Worm (Caenorhabditis elegans) whole organism, L4 larva: ENCODE results near the gene scl-27.

ENCODE experiments used
- F10B5.3 ChIP-seq: sonication (generic microtip); optimal IDR thresholded peaks from 2 replicates; lab custom pipeline; 2016; ENCODE audit warnings: mild to moderate bottlenecking, missing genetic modification characterization, missing compliant biosample characterization
- aha-1 ChIP-seq: fragments of 150-350 bp; peaks from one replicate; lab custom pipeline; 2014; ENCODE audit warnings: missing biosample characterization, missing genetic modification characterization
- aly-2 ChIP-seq: sonication (generic microtip); optimal IDR thresholded peaks from 2 replicates; lab custom pipeline; 2018; ENCODE audit warnings: missing biosample characterization, missing genetic modification characterization
- attf-4 ChIP-seq: sonication (generic microtip); optimal IDR thresholded peaks from 3 replicates; lab custom pipeline; 2017; ENCODE audit warnings: missing biosample characterization, missing genetic modification characterization
- ceh-44 ChIP-seq: fragments of 200-800 bp; sonication (Bioruptor generic); IDR thresholded peaks from 2 replicates; pipeline ENCODE4 v1.3.6; 2022; ENCODE audit warnings: missing genetic modification reagents, missing genetic modification characterization, missing compliant biosample characterization
- cey-2 ChIP-seq: sonication (generic microtip); optimal IDR thresholded peaks from 3 replicates; lab custom pipeline; 2017; ENCODE audit warnings: missing genetic modification characterization, mild to moderate bottlenecking, missing compliant biosample characterization, antibody characterized with exemption, borderline replicate concordance; ENCODE audit not compliant: insufficient read depth
- ctbp-1 ChIP-seq: fragments of 200-800 bp; sonication (Bioruptor generic); IDR thresholded peaks from 2 replicates; pipeline ENCODE4 v1.3.6; 2022; ENCODE audit warnings: missing genetic modification reagents, missing genetic modification characterization, missing compliant biosample characterization
- daf-12 ChIP-seq: fragments of 150-350 bp; optimal IDR thresholded peaks from 2 replicates; lab custom pipeline; 2014; ENCODE audit warnings: missing biosample characterization, missing genetic modification reagents, missing genetic modification characterization
- daf-16 ChIP-seq, 3 experiments: sonication (generic microtip); optimal IDR thresholded peaks; 2 replicates each; lab custom pipeline; 2016 to 2017; ENCODE audit warnings: missing genetic modification characterization in 3 of 3, missing genetic modification reagents in 3 of 3, mild to moderate bottlenecking in 2 of 3, missing compliant biosample characterization in 2 of 3, missing biosample characterization in 1 of 3, moderate library complexity in 1 of 3
- dmd-6 ChIP-seq: fragments of 200-800 bp; sonication (Bioruptor generic); IDR thresholded peaks from 2 replicates; pipeline ENCODE4 v1.3.6; 2022; ENCODE audit warnings: missing genetic modification reagents, missing genetic modification characterization, missing compliant biosample characterization
- dmd-9 ChIP-seq: fragments of 200-800 bp; sonication (Bioruptor generic); IDR thresholded peaks from 2 replicates; pipeline ENCODE4 v1.3.6; 2022; ENCODE audit warnings: missing genetic modification reagents, missing genetic modification characterization, missing compliant biosample characterization
- dve-1 ChIP-seq: sonication (generic microtip); optimal IDR thresholded peaks from 2 replicates; lab custom pipeline; 2017; ENCODE audit warnings: antibody characterized with exemption, mild to moderate bottlenecking, missing genetic modification characterization, missing compliant biosample characterization; ENCODE audit not compliant: insufficient read depth
- egl-43 ChIP-seq: fragments of 200-800 bp; sonication (Bioruptor generic); IDR thresholded peaks from 2 replicates; pipeline ENCODE4 v1.3.6; 2022; ENCODE audit warnings: missing genetic modification reagents, missing genetic modification characterization, missing compliant biosample characterization
- fos-1 ChIP-seq: fragments of 150-350 bp; optimal IDR thresholded peaks from 2 replicates; lab custom pipeline; 2014; ENCODE audit warnings: missing biosample characterization, missing genetic modification characterization
- hif-1 ChIP-seq, 2 experiments: sonication (generic microtip); optimal IDR thresholded peaks; 2 replicates each; lab custom pipeline; 2016 to 2017; ENCODE audit warnings: missing compliant biosample characterization in 2 of 2, missing genetic modification characterization in 2 of 2, missing genetic modification reagents in 2 of 2, missing genotype in 2 of 2, mild to moderate bottlenecking in 1 of 2
- hlh-11 ChIP-seq: fragments of 200-800 bp; sonication (Bioruptor generic); optimal IDR thresholded peaks from 2 replicates; lab custom pipeline; 2018; ENCODE audit warnings: mild to moderate bottlenecking, missing genetic modification characterization, missing compliant biosample characterization
- hlh-30 ChIP-seq: sonication (generic microtip); optimal IDR thresholded peaks from 2 replicates; lab custom pipeline; 2017; ENCODE audit warnings: antibody characterized with exemption, mild to moderate bottlenecking, missing genetic modification characterization, missing compliant biosample characterization; ENCODE audit not compliant: insufficient read depth
- lim-7 ChIP-seq: fragments of 200-800 bp; sonication (Bioruptor generic); IDR thresholded peaks from 2 replicates; pipeline ENCODE4 v1.3.6; 2022; ENCODE audit warnings: missing genetic modification characterization, missing compliant biosample characterization
- lin-13 ChIP-seq: fragments of 150-350 bp; optimal IDR thresholded peaks from 2 replicates; lab custom pipeline; 2014; ENCODE audit warnings: missing biosample characterization, missing genetic modification reagents, missing genetic modification characterization
- lsy-2 ChIP-seq, 2 experiments: fragments of 150-350 bp in 1 of 2; sonication (generic microtip) in 1 of 2; optimal IDR thresholded peaks; 2 replicates each; lab custom pipeline; 2014 to 2017; ENCODE audit warnings: missing biosample characterization in 2 of 2, missing genetic modification characterization in 2 of 2
- mdl-1 ChIP-seq, 2 experiments: fragments of 150-350 bp in 1 of 2; sonication (generic microtip) in 1 of 2; optimal IDR thresholded peaks; 2 replicates each; lab custom pipeline; 2014 to 2017; ENCODE audit warnings: missing biosample characterization in 2 of 2, missing genetic modification characterization in 2 of 2
- mxl-3 ChIP-seq: fragments of 200-800 bp; sonication (Bioruptor generic); optimal IDR thresholded peaks from 2 replicates; lab custom pipeline; 2018; ENCODE audit warnings: mild to moderate bottlenecking, missing genetic modification characterization, missing compliant biosample characterization
- nhr-10 ChIP-seq: fragments of 150-350 bp; optimal IDR thresholded peaks from 2 replicates; lab custom pipeline; 2014; ENCODE audit warnings: missing biosample characterization, missing genetic modification characterization
- nhr-237 ChIP-seq: sonication (generic microtip); optimal IDR thresholded peaks from 2 replicates; lab custom pipeline; 2017; ENCODE audit warnings: missing biosample characterization, missing genetic modification characterization
- nhr-25 ChIP-seq: sonication (generic microtip); optimal IDR thresholded peaks from 2 replicates; lab custom pipeline; 2017; ENCODE audit warnings: missing genetic modification characterization, mild to moderate bottlenecking, missing compliant biosample characterization, antibody characterized with exemption, moderate library complexity, borderline replicate concordance; ENCODE audit not compliant: insufficient read depth
- nhr-28 ChIP-seq: fragments of 150-350 bp; optimal IDR thresholded peaks from 2 replicates; lab custom pipeline; 2014; ENCODE audit warnings: missing biosample characterization, missing genetic modification characterization
- nhr-41 ChIP-seq: fragments of 200-800 bp; sonication (Bioruptor generic); IDR thresholded peaks from 2 replicates; pipeline ENCODE4 v1.3.6; 2022; ENCODE audit warnings: missing genetic modification reagents, missing genetic modification characterization, missing compliant biosample characterization
- nhr-48 ChIP-seq: sonication (generic microtip); optimal IDR thresholded peaks from 2 replicates; lab custom pipeline; 2016; ENCODE audit warnings: mild to moderate bottlenecking, missing genetic modification characterization, missing compliant biosample characterization
- nhr-6 ChIP-seq: fragments of 150-350 bp; optimal IDR thresholded peaks from 2 replicates; lab custom pipeline; 2014; ENCODE audit warnings: missing biosample characterization, missing genetic modification characterization
- nhr-76 ChIP-seq: fragments of 150-350 bp; optimal IDR thresholded peaks from 2 replicates; lab custom pipeline; 2014; ENCODE audit warnings: missing biosample characterization, missing genetic modification characterization
- pqm-1 ChIP-seq: sonication (generic microtip); optimal IDR thresholded peaks from 2 replicates; lab custom pipeline; 2017; ENCODE audit warnings: missing biosample characterization, missing genetic modification characterization
- set-16 ChIP-seq: fragments of 200-800 bp; sonication (Bioruptor generic); IDR thresholded peaks from 2 replicates; pipeline ENCODE4 v1.3.6; 2022; ENCODE audit warnings: missing genetic modification reagents, missing genetic modification characterization, missing compliant biosample characterization
- snpc-4 ChIP-seq: fragments of 150-350 bp; optimal IDR thresholded peaks from 2 replicates; lab custom pipeline; 2014; ENCODE audit warnings: missing biosample characterization, missing genetic modification characterization
- tag-97 ChIP-seq: fragments of 200-800 bp; sonication (Bioruptor generic); IDR thresholded peaks from 2 replicates; pipeline ENCODE4 v1.3.6; 2022; ENCODE audit warnings: missing genetic modification characterization, missing compliant biosample characterization
- tra-1 ChIP-seq: fragments of 200-800 bp; sonication (Bioruptor generic); IDR thresholded peaks from 2 replicates; pipeline ENCODE4 v1.3.6; 2022; ENCODE audit warnings: missing genetic modification reagents, missing genetic modification characterization, missing compliant biosample characterization
- unc-130 ChIP-seq: sonication (generic microtip); optimal IDR thresholded peaks from 2 replicates; lab custom pipeline; 2016; ENCODE audit warnings: missing genetic modification reagents, missing genetic modification characterization, missing compliant biosample characterization
- unc-39 ChIP-seq: sonication (generic microtip); optimal IDR thresholded peaks from 2 replicates; lab custom pipeline; 2017; ENCODE audit warnings: missing biosample characterization, missing genetic modification characterization
- unc-62 ChIP-seq, 3 experiments: fragments of 150-350 bp in 1 of 3; sonication (generic microtip); optimal IDR thresholded peaks in 2 of 3; peaks in 1 of 3; 1 replicate in 1 of 3; 2 replicates in 2 of 3; lab custom pipeline; 2014 to 2017; ENCODE audit warnings: missing biosample characterization in 3 of 3, missing genetic modification characterization in 3 of 3, missing genetic modification reagents in 3 of 3, missing genotype in 1 of 3
- zip-11 ChIP-seq: fragments of 200-800 bp; sonication (Bioruptor generic); IDR thresholded peaks from 2 replicates; pipeline ENCODE4 v1.3.6; 2022; ENCODE audit warnings: missing genetic modification characterization, missing compliant biosample characterization
- zip-2 ChIP-seq: fragments of 150-350 bp; optimal IDR thresholded peaks from 2 replicates; lab custom pipeline; 2014; ENCODE audit warnings: missing biosample characterization, missing genetic modification characterization

Gene scl-27

DNA sequence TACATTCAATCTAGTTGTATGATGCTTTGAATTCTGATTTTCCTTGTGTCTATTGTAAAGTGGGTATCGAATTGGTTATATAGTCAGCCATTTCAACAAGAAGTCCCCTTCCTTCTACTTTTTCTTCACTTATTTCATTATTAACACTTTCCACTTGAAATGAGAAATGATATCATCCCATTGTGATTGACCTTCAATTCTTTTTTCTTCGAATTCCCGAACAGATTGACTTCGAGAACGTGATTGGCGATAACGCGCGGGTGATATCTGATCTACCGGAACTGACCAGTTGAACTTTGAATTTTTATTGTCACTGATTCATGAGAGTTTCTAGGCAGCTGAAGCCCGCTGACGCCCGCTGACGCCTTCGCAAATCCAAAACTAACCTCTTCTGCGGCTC, 21.6 kb upstream of the scl-27 start:
- TF ChIP-seq dmd-6: peak; percentile 31
- TF ChIP-seq hlh-11: peak; percentile 14
- peak; percentile 29 for TF ChIP-seq hlh-30 (tag; lab: Kevin White, UChicago)
- peak; percentile 31 for TF ChIP-seq nhr-48 (tag; lab: Kevin White, UChicago)
- TF ChIP-seq mdl-1 (tag; optimal IDR thresholded peaks at IDR 0.05; lab: Kevin White, UChicago): peak in 1 of 2 experiments; percentile 22
- peak; percentile 63 for TF ChIP-seq nhr-28 (tag; lab: Kevin White, UChicago)
- peak; percentile 19 for TF ChIP-seq mxl-3
- no peak for TF ChIP-seq daf-12 (tag; lab: Kevin White, UChicago)
- TF ChIP-seq tra-1 (GFP tag; lab: Robert Waterston, UW): 0 out of 2 replicates have a peak, but pooled peaks have one; percentile 28
- TF ChIP-seq unc-39: no peak
- TF ChIP-seq, all 104 proteins: peak for 8

DNA sequence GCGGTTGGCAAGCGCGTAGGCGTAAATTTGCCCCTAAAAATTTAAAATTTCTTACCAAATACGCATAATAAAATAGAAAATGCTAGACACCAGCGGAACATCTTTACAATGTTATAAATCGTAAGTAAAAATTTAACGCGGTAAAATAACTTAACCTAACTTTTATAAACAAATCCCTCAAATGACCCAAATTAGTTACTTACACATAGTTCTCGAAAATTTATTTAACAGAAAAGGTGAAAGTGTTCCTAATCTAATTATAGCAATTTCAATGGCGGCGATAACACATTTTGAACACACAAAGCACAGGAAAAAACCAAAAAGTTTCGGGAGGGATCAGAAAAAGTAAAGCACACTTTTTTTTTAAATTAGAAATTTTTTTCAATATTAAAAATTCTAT, 19.6 kb upstream of the scl-27 start, which contains the start of gene mltn-8:
Gene mltn-8, minus strand, starts transcription at position 101 of the 400 bp plus-strand sequence.
- no peak for TF ChIP-seq attf-4 (tag; lab: Kevin White, UChicago)
- TF ChIP-seq snpc-4 (tag; lab: Kevin White, UChicago): no peak
- TF ChIP-seq tag-97 (GFP tag; lab: Robert Waterston, UW): no peak
- TF ChIP-seq nhr-6 (tag; lab: Kevin White, UChicago): no peak
- TF ChIP-seq set-16 (GFP tag; lab: Robert Waterston, UW): no peak
- no peak for TF ChIP-seq nhr-41 (GFP tag; lab: Robert Waterston, UW)
- TF ChIP-seq tra-1 (GFP tag; lab: Robert Waterston, UW): no peak
- TF ChIP-seq fos-1: no peak
- TF ChIP-seq ceh-44 (GFP tag; lab: Robert Waterston, UW): no peak
- no peak for TF ChIP-seq F10B5.3 (tag; lab: Kevin White, UChicago)
- no peak for TF ChIP-seq dmd-9 (GFP tag; lab: Robert Waterston, UW)
- TF ChIP-seq lim-7 (GFP tag; lab: Robert Waterston, UW): no peak
- TF ChIP-seq ctbp-1: no peak
- TF ChIP-seq hif-1 (tag; optimal IDR thresholded peaks at IDR 0.05; lab: Kevin White, UChicago): no peak
- no peak for TF ChIP-seq nhr-76 (tag; lab: Kevin White, UChicago)
- TF ChIP-seq nhr-237: no peak

DNA sequence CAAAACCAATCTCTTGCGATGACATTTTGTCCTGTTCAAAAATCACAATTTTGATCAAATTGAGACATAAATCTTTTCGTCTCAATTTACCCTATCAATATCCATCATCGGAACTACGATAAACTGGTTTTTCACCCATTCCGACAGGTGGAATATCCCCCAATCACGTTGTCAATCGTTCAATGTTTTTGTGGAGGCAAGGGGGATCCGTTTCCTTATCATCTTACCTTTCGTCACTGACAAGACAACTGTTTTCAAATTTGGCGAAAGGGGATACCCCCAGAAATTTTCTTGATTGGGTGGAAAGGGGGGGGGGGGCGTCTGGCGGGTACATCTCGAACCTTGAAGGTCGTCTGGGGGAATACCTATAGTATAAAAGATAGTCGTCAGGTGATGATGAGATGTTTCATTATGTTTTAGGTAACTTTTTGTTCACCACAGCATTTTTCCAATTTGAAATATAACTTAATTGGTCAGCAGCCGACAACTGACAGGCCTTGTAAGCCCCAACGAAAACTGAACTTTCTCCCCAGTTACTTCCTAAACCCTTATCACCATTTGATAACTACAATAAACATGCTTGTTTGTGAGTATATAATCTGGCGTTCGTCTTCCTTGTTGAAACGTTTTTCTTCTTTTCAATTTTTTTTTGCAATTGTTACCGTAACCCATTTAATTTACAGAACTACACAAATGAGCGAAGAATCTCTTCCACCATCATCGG, 18.4 kb upstream of the scl-27 start, which contains the start of gene ZK6.8:
Gene ZK6.8, plus strand, starts transcription at position 682 of the 724 bp plus-strand sequence.
- TF ChIP-seq hlh-30 (tag; lab: Kevin White, UChicago) (peak; percentile 73), lin-13 (GFP tag; lab: Kevin White, UChicago) (no peak), hlh-11 (peak; percentile 87), unc-62 (GFP tag; optimal IDR thresholded peaks at IDR 0.05 in 1 of 2; lab: Kevin White, UChicago) (peak in 1 of 2 experiments; percentile 93), unc-62 (tag; optimal IDR thresholded peaks at IDR 0.05; lab: Kevin White, UChicago) (no peak), lsy-2 (tag; optimal IDR thresholded peaks at IDR 0.05; lab: Kevin White, UChicago) (peak in 1 of 2 experiments; percentile 33), nhr-28 (tag; lab: Kevin White, UChicago) (peak; percentile 87), nhr-76 (tag; lab: Kevin White, UChicago) (no peak), dve-1 (peak; percentile 48), mdl-1 (tag; optimal IDR thresholded peaks at IDR 0.05; lab: Kevin White, UChicago) (peak; percentile 45 to 88), dmd-6 (peak; percentile 43), mxl-3 (peak; percentile 91), cey-2 (tag; lab: Kevin White, UChicago) (peak; percentile 82), zip-2 (tag; lab: Kevin White, UChicago) (no peak), unc-130 (no peak), egl-43 (no peak), pqm-1 (tag; lab: Kevin White, UChicago) (peak; percentile 6), daf-16 (GFP tag; optimal IDR thresholded peaks at IDR 0.05; lab: Kevin White, UChicago) (no peak), daf-16 (tag; optimal IDR thresholded peaks at IDR 0.05; lab: Kevin White, UChicago) (peak; percentile 68), nhr-48 (tag; lab: Kevin White, UChicago) (peak; percentile 88), nhr-25 (peak; percentile 36), zip-11 (GFP tag; lab: Robert Waterston, UW) (no peak), aly-2 (tag; lab: Kevin White, UChicago) (no peak), lim-7 (GFP tag; lab: Robert Waterston, UW) (no peak), nhr-10 (tag; lab: Kevin White, UChicago) (peak; percentile 11), aha-1 (peak; percentile 51)
